Worm (Caenorhabditis elegans) whole organism, L2 larva: ENCODE data around the gene lpr-7.

ENCODE experiments used
- ZK546.5 ChIP-seq: sonication (generic microtip); optimal IDR thresholded peaks from 2 replicates; lab custom pipeline; 2017; ENCODE audit warnings: missing biosample characterization, missing genetic modification characterization
- aly-2 ChIP-seq: fragments of 150-350 bp; optimal IDR thresholded peaks from 2 replicates; lab custom pipeline; 2014; ENCODE audit warnings: missing biosample characterization, missing genetic modification characterization
- ama-1 ChIP-seq: fragments of 150-350 bp; optimal IDR thresholded peaks from 2 replicates; lab custom pipeline; 2018; ENCODE audit warnings: inconsistent platforms
- blmp-1 ChIP-seq: sonication (generic microtip); optimal IDR thresholded peaks from 2 replicates; lab custom pipeline; 2017; ENCODE audit warnings: missing genetic modification characterization, mild to moderate bottlenecking, missing compliant biosample characterization, antibody characterized with exemption, moderate library complexity; ENCODE audit not compliant: insufficient read depth
- ceh-82 ChIP-seq: fragments of 150-350 bp; optimal IDR thresholded peaks from 2 replicates; lab custom pipeline; 2014; ENCODE audit warnings: missing biosample characterization, missing genetic modification characterization
- egl-27 ChIP-seq: sonication (generic microtip); optimal IDR thresholded peaks from 3 replicates; lab custom pipeline; 2017; ENCODE audit warnings: missing biosample characterization, missing genetic modification reagents, missing genetic modification characterization
- lin-13 ChIP-seq: fragments of 150-350 bp; optimal IDR thresholded peaks from 2 replicates; lab custom pipeline; 2014; ENCODE audit warnings: missing biosample characterization, missing genetic modification reagents, missing genetic modification characterization
- nhr-11 ChIP-seq: fragments of 150-350 bp; optimal IDR thresholded peaks from 2 replicates; lab custom pipeline; 2014; ENCODE audit warnings: missing biosample characterization, missing genetic modification characterization
- nhr-23 ChIP-seq: fragments of 150-350 bp; optimal IDR thresholded peaks from 2 replicates; lab custom pipeline; 2014; ENCODE audit warnings: missing biosample characterization, missing genetic modification reagents, missing genetic modification characterization
- nhr-237 ChIP-seq: fragments of 150-350 bp; optimal IDR thresholded peaks from 2 replicates; lab custom pipeline; 2014; ENCODE audit warnings: missing biosample characterization, missing genetic modification characterization
- nhr-25 ChIP-seq: fragments of 150-350 bp; sonication (generic microtip); optimal IDR thresholded peaks from 3 replicates; lab custom pipeline; 2014; ENCODE audit warnings: missing biosample characterization, missing genetic modification characterization
- nhr-77 ChIP-seq: fragments of 150-350 bp; optimal IDR thresholded peaks from 2 replicates; lab custom pipeline; 2014; ENCODE audit warnings: missing biosample characterization, missing genetic modification characterization
- sma-3 ChIP-seq: sonication (generic microtip); optimal IDR thresholded peaks from 2 replicates; lab custom pipeline; 2016; ENCODE audit warnings: missing genetic modification reagents, missing genetic modification characterization, missing compliant biosample characterization
- ztf-11 ChIP-seq: sonication (generic microtip); optimal IDR thresholded peaks from 2 replicates; lab custom pipeline; 2017; ENCODE audit warnings: missing biosample characterization, missing genetic modification characterization

DNA sequence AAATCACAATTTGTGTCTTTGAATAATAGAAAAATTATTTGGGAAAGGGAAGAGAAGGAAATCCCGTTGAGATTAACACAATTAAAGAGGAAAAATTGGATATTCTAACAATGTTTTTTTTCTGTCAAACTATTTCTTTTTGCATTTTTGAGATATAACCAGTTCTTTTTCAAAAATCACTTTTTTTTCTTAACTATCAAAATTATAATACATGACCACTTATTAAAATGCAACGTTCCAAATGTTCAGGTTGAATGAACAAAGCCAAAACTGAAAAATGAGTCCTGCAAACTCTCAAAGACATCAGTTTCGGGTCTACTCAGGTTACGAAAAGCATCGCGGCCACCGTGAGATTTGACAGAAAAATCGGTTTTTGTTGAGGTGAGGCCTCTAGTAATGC is 46.4 kb upstream of the lpr-7 start:
- TF ChIP-seq lin-13 (GFP tag; lab: Kevin White, UChicago) (no peak), ama-1 (lab: Kevin White, UChicago) (no peak), ZK546.5 (tag; lab: Kevin White, UChicago) (no peak), nhr-11 (tag; lab: Kevin White, UChicago) (no peak), blmp-1 (tag; lab: Kevin White, UChicago) (no peak), nhr-25 (no peak), nhr-77 (no peak), ceh-82 (tag; lab: Kevin White, UChicago) (no peak), nhr-23 (tag; lab: Kevin White, UChicago) (no peak), aly-2 (tag; lab: Kevin White, UChicago) (no peak), ztf-11 (tag; lab: Kevin White, UChicago) (no peak), sma-3 (GFP tag; lab: Kevin White, UChicago) (no peak), egl-27 (tag; lab: Kevin White, UChicago) (no peak), nhr-237 (no peak)
